Fruit fly (Drosophila melanogaster): ENCODE measurements around the gene neo.
A peak's percentile ranks its signal among the peaks of the same experiment; 100 is the strongest.

neo gene

dm6 chr3R:29868676-29869349 is 49.9 kb downstream of the neo start, which contains the start of gene Zip99C (continued):
- no peak for TF ChIP-seq CG10431 (GFP tag; optimal IDR thresholded peaks at IDR 0.05)
- TF ChIP-seq CG12236 (GFP tag; optimal IDR thresholded peaks at IDR 0.05), result no peak
- no peak for TF ChIP-seq ase (GFP tag; IDR thresholded peaks at IDR 0.05)
- TF ChIP-seq kay (GFP tag; optimal IDR thresholded peaks at IDR 0.05), result peak; percentile 99
- TF ChIP-seq aop (GFP tag; IDR thresholded peaks at IDR 0.05), result no peak
- TF ChIP-seq oc (tag; optimal IDR thresholded peaks at IDR 0.05), result no peak
- no peak for TF ChIP-seq CG4854 (GFP tag; optimal IDR thresholded peaks at IDR 0.05)
- no peak for TF ChIP-seq Sry-β (GFP tag; optimal IDR thresholded peaks at IDR 0.05)
- peak; percentile 55 for TF ChIP-seq Max (GFP tag; optimal IDR thresholded peaks at IDR 0.05)
- TF ChIP-seq Rx (GFP tag; IDR thresholded peaks at IDR 0.05), result no peak
- no peak for TF ChIP-seq Optix (GFP tag; IDR thresholded peaks at IDR 0.05)
- peak; percentile 10 for TF ChIP-seq CG16815 (GFP tag; optimal IDR thresholded peaks at IDR 0.05)
- TF ChIP-seq sens-2 (GFP tag; IDR thresholded peaks at IDR 0.05), result no peak
- no peak for TF ChIP-seq wek (GFP tag; optimal IDR thresholded peaks at IDR 0.05)
- no peak for TF ChIP-seq CG7372 (GFP tag; IDR thresholded peaks at IDR 0.05)
- no peak for TF ChIP-seq psq (GFP tag; optimal IDR thresholded peaks at IDR 0.05)
- no peak for TF ChIP-seq Antp (GFP tag; optimal IDR thresholded peaks at IDR 0.05)
- no peak for TF ChIP-seq CG31388 (GFP tag; optimal IDR thresholded peaks at IDR 0.05)
- peak; percentile 65 for TF ChIP-seq CG12659 (GFP tag; optimal IDR thresholded peaks at IDR 0.05)
- no peak for TF ChIP-seq Abd-B (GFP tag; optimal IDR thresholded peaks at IDR 0.05)
- TF ChIP-seq croc (GFP tag; conservative IDR thresholded peaks at IDR 0.05), result no peak; the same call in 2 of the 3 replicates
- TF ChIP-seq CG8359 (GFP tag; optimal IDR thresholded peaks at IDR 0.05; ENCODE audit: borderline replicate concordance), result no peak
- TF ChIP-seq dysf (GFP tag; IDR thresholded peaks at IDR 0.05), result no peak
- TF ChIP-seq fd64A (GFP tag; optimal IDR thresholded peaks at IDR 0.05), result no peak
- TF ChIP-seq Bteb2 (GFP tag; optimal IDR thresholded peaks at IDR 0.05), result no peak
- TF ChIP-seq her (GFP tag; optimal IDR thresholded peaks at IDR 0.05), result no peak
- TF ChIP-seq zen2 (GFP tag; IDR thresholded peaks at IDR 0.05; ENCODE audit: partially characterized antibody), result peak; percentile 66; the same call in 1 of the 3 replicates
- TF ChIP-seq tup (GFP tag; optimal IDR thresholded peaks at IDR 0.05), result peak; percentile 9
- TF ChIP-seq CG32767 (GFP tag; IDR thresholded peaks at IDR 0.05), result no peak
- no peak for TF ChIP-seq prd (optimal IDR thresholded peaks at IDR 0.05)
- peak; percentile 69 for TF ChIP-seq prd (GFP tag; IDR thresholded peaks at IDR 0.05)
- TF ChIP-seq CG10543 (GFP tag; optimal IDR thresholded peaks at IDR 0.05), result peak; percentile 34
- TF ChIP-seq CG5180 (GFP tag; optimal IDR thresholded peaks at IDR 0.05), result no peak
- TF ChIP-seq Spps (tag; optimal IDR thresholded peaks at IDR 0.05), result no peak
- TF ChIP-seq Ptx1 (GFP tag; IDR thresholded peaks at IDR 0.05), result 0 out of 2 replicates have a peak, but pooled peaks have one; percentile 34
- peak; percentile 91 for TF ChIP-seq hbn (GFP tag; IDR thresholded peaks at IDR 0.05; ENCODE audit: partially characterized antibody)
- TF ChIP-seq HHEX (GFP tag; optimal IDR thresholded peaks at IDR 0.05), result no peak
- no peak for TF ChIP-seq Hr78 (GFP tag; optimal IDR thresholded peaks at IDR 0.05)
- no peak for TF ChIP-seq Sox100B (GFP tag; optimal IDR thresholded peaks at IDR 0.05)
- TF ChIP-seq ERR (GFP tag; optimal IDR thresholded peaks at IDR 0.05), result no peak
- peak; percentile 8 for TF ChIP-seq CG10654 (GFP tag; optimal IDR thresholded peaks at IDR 0.05)
- peak; percentile 72 for TF ChIP-seq Ets97D (GFP tag; optimal IDR thresholded peaks at IDR 0.05)
- TF ChIP-seq disco-r (GFP tag; optimal IDR thresholded peaks at IDR 0.05), result no peak
- TF ChIP-seq ftz-f1 (GFP tag; optimal IDR thresholded peaks at IDR 0.05), result no peak
- no peak for TF ChIP-seq CG6689 (GFP tag; IDR thresholded peaks at IDR 0.05)
- peak; percentile 53 for TF ChIP-seq CG15696 (tag; optimal IDR thresholded peaks at IDR 0.05)
- no peak for TF ChIP-seq D19B (GFP tag; optimal IDR thresholded peaks at IDR 0.05)
- peak; percentile 97 for TF ChIP-seq CG2116 (GFP tag; optimal IDR thresholded peaks at IDR 0.05)
- TF ChIP-seq CG31441 (GFP tag; IDR thresholded peaks at IDR 0.05), result peak; percentile 64; the same call in 1 of the 2 replicates
- no peak for TF ChIP-seq CG3065 (GFP tag; optimal IDR thresholded peaks at IDR 0.05)

Measured in whole organism, embryonic.